Worm (Caenorhabditis elegans): Measurements from ENCODE around the gene ceph-41.

- no peak for TF ChIP-seq him-1 (tag; optimal IDR thresholded peaks at IDR 0.05)
- no peak for TF ChIP-seq dao-5 (tag; optimal IDR thresholded peaks at IDR 0.05)
- TF ChIP-seq W03F9.2 (tag; optimal IDR thresholded peaks at IDR 0.05): no peak
Observed at ce11 chrIV:8107502-8107901, 19.5 kb upstream of the ceph-41 start, which contains the start of gene rabs-5.

All from whole organism, L4/young adult.